Fruit fly (Drosophila melanogaster) whole organism, embryonic: ENCODE measurements around the gene cindr.

ENCODE experiments used
- B-H1 ChIP-seq: fragments of 200-800 bp; sonication (Bioruptor generic); IDR thresholded peaks from 3 replicates; pipeline ENCODE4 v1.3.6; 2022; ENCODE audit warnings: missing biosample characterization, missing genetic modification characterization
- Bdp1 ChIP-seq: fragments of 200-800 bp; sonication (Bioruptor generic); optimal IDR thresholded peaks from 3 replicates; lab custom pipeline; 2016; ENCODE audit warnings: missing biosample characterization, missing genetic modification characterization
- C15 ChIP-seq: fragments of 200-800 bp; sonication (Bioruptor generic); IDR thresholded peaks from 3 replicates; pipeline ENCODE4 v1.3.6; 2022; ENCODE audit warnings: missing biosample characterization, missing genetic modification characterization
- CG10147 ChIP-seq: fragments of 200-800 bp; sonication (Bioruptor generic); optimal IDR thresholded peaks from 2 replicates; lab custom pipeline; 2019; ENCODE audit warnings: missing biosample characterization, mild to moderate bottlenecking, missing genetic modification characterization, moderate library complexity
- CG10543 ChIP-seq: fragments of 200-800 bp; sonication (Bioruptor generic); optimal IDR thresholded peaks from 3 replicates; lab custom pipeline; 2017; ENCODE audit warnings: missing biosample characterization, mild to moderate bottlenecking, missing genetic modification characterization, moderate library complexity
- CG11456 ChIP-seq: fragments of 200-800 bp; sonication (Bioruptor generic); IDR thresholded peaks from 3 replicates; pipeline ENCODE4 v1.3.6; 2022; ENCODE audit warnings: missing biosample characterization, missing genetic modification characterization
- CG12071 ChIP-seq: fragments of 200-800 bp; sonication (Bioruptor generic); optimal IDR thresholded peaks from 3 replicates; lab custom pipeline; 2018; ENCODE audit warnings: missing biosample characterization, mild to moderate bottlenecking, missing genetic modification characterization
- CG12299 ChIP-seq: fragments of 200-800 bp; sonication (Bioruptor generic); optimal IDR thresholded peaks from 2 replicates; lab custom pipeline; 2018; ENCODE audit warnings: missing biosample characterization, mild to moderate bottlenecking, missing genetic modification characterization
- CG12391 ChIP-seq: fragments of 200-800 bp; sonication (Bioruptor generic); optimal IDR thresholded peaks from 3 replicates; lab custom pipeline; 2018; ENCODE audit warnings: missing biosample characterization, mild to moderate bottlenecking, missing genetic modification characterization, moderate library complexity
- CG13624 ChIP-seq: fragments of 200-800 bp; sonication (Bioruptor generic); optimal IDR thresholded peaks from 2 replicates; lab custom pipeline; 2016; ENCODE audit warnings: missing biosample characterization, missing genetic modification characterization
- CG14965 ChIP-seq: fragments of 200-800 bp; sonication (Bioruptor generic); optimal IDR thresholded peaks from 2 replicates; lab custom pipeline; 2016; ENCODE audit warnings: missing biosample characterization, missing genetic modification characterization, borderline replicate concordance
- CG15073 ChIP-seq: fragments of 200-800 bp; sonication (Bioruptor generic); optimal IDR thresholded peaks from 2 replicates; lab custom pipeline; 2016; ENCODE audit warnings: missing biosample characterization, missing genetic modification characterization
- CG18011 ChIP-seq: fragments of 200-800 bp; sonication (Bioruptor generic); optimal IDR thresholded peaks from 2 replicates; lab custom pipeline; 2017; ENCODE audit warnings: missing biosample characterization, missing genetic modification characterization, mild to moderate bottlenecking, moderate library complexity, missing genotype
- CG18599 ChIP-seq: fragments of 200-800 bp; sonication (Bioruptor generic); optimal IDR thresholded peaks from 3 replicates; lab custom pipeline; 2017; ENCODE audit warnings: missing biosample characterization, missing genetic modification characterization, mild to moderate bottlenecking, moderate library complexity, missing genetic modification reagents
- CG4360 ChIP-seq: fragments of 200-800 bp; sonication (Bioruptor generic); IDR thresholded peaks from 2 replicates; pipeline ENCODE4 v1.3.6; 2022; ENCODE audit warnings: missing biosample characterization, missing genetic modification characterization
- CG6689 ChIP-seq: fragments of 200-800 bp; sonication (Bioruptor generic); IDR thresholded peaks from 2 replicates; pipeline ENCODE4 v1.3.6; 2022; ENCODE audit warnings: missing biosample characterization, missing genetic modification characterization
- CG6765 ChIP-seq: fragments of 200-800 bp; sonication (Bioruptor generic); optimal IDR thresholded peaks from 3 replicates; lab custom pipeline; 2017; ENCODE audit warnings: missing biosample characterization, mild to moderate bottlenecking, missing genetic modification characterization
- CG7928 ChIP-seq: fragments of 200-800 bp; sonication (Bioruptor generic); optimal IDR thresholded peaks from 2 replicates; lab custom pipeline; 2017; ENCODE audit warnings: missing biosample characterization, mild to moderate bottlenecking, missing genetic modification characterization
- CG9727 ChIP-seq: fragments of 200-800 bp; sonication (Bioruptor generic); optimal IDR thresholded peaks from 3 replicates; lab custom pipeline; 2017; ENCODE audit warnings: missing biosample characterization, mild to moderate bottlenecking, missing genetic modification characterization
- CrebB ChIP-seq: fragments of 200-800 bp; sonication (Bioruptor generic); optimal IDR thresholded peaks from 3 replicates; lab custom pipeline; 2018; ENCODE audit warnings: missing biosample characterization, mild to moderate bottlenecking, missing genetic modification characterization
- D ChIP-seq, 2 experiments: fragments of 200-800 bp in 1 of 2; fragments of >200 bp in 1 of 2; sonication (Bioruptor generic) in 1 of 2; optimal IDR thresholded peaks; 2 replicates in 1 of 2; 3 replicates in 1 of 2; lab custom pipeline; 2017; ENCODE audit warnings: mild to moderate bottlenecking in 1 of 2, missing biosample characterization in 1 of 2, missing genetic modification characterization in 1 of 2, missing genetic modification reagents in 1 of 2
- Hand ChIP-seq: fragments of 200-800 bp; sonication (Bioruptor generic); optimal IDR thresholded peaks from 2 replicates; lab custom pipeline; 2017; ENCODE audit warnings: mild to moderate bottlenecking, missing biosample characterization, missing genetic modification reagents, missing genetic modification characterization
- Lim3 ChIP-seq: fragments of 200-800 bp; sonication (Bioruptor generic); IDR thresholded peaks from 2 replicates; pipeline ENCODE4 v1.3.6; 2022; ENCODE audit warnings: missing biosample characterization, missing genetic modification characterization
- MTF-1 ChIP-seq: fragments of 200-800 bp; sonication (Bioruptor generic); optimal IDR thresholded peaks from 2 replicates; lab custom pipeline; 2018; ENCODE audit warnings: missing biosample characterization, mild to moderate bottlenecking, missing genetic modification characterization, borderline replicate concordance
- Mes4 ChIP-seq: fragments of 200-800 bp; sonication (Bioruptor generic); optimal IDR thresholded peaks from 2 replicates; lab custom pipeline; 2016; ENCODE audit warnings: missing biosample characterization, missing genetic modification characterization
- Neu2 ChIP-seq: fragments of 200-800 bp; sonication (Bioruptor generic); optimal IDR thresholded peaks from 3 replicates; lab custom pipeline; 2016; ENCODE audit warnings: missing biosample characterization, missing genetic modification characterization, borderline replicate concordance
- Poxn ChIP-seq: fragments of 200-800 bp; sonication (Bioruptor generic); IDR thresholded peaks from 2 replicates; pipeline ENCODE4 v1.3.6; 2022; ENCODE audit warnings: missing biosample characterization, missing genetic modification characterization
- Ravus ChIP-seq: fragments of 200-800 bp; sonication (Bioruptor generic); IDR thresholded peaks from 2 replicates; pipeline ENCODE4 v1.3.6; 2022; ENCODE audit warnings: missing biosample characterization, missing genetic modification characterization
- Tbp ChIP-seq: fragments of >200 bp; optimal IDR thresholded peaks from 2 replicates; lab custom pipeline; 2018; ENCODE audit warnings: missing biosample characterization, missing genetic modification characterization
- crp ChIP-seq, 2 experiments: fragments of 200-800 bp; sonication (Bioruptor generic); optimal IDR thresholded peaks; 2 replicates in 1 of 2; 3 replicates in 1 of 2; lab custom pipeline; 2017; ENCODE audit warnings: missing biosample characterization in 2 of 2, missing genetic modification characterization in 2 of 2, mild to moderate bottlenecking in 1 of 2, moderate library complexity in 1 of 2
- dysf ChIP-seq: fragments of 200-800 bp; sonication (Bioruptor generic); IDR thresholded peaks from 3 replicates; pipeline ENCODE4 v1.3.6; 2022; ENCODE audit warnings: missing biosample characterization, missing genetic modification characterization
- fd96Cb ChIP-seq: fragments of 200-800 bp; sonication (Bioruptor generic); optimal IDR thresholded peaks from 2 replicates; lab custom pipeline; 2018; ENCODE audit warnings: missing biosample characterization, mild to moderate bottlenecking, missing genetic modification characterization, moderate library complexity
- gce ChIP-seq: fragments of 200-800 bp; sonication (Bioruptor generic); IDR thresholded peaks from 3 replicates; pipeline ENCODE4 v1.3.6; 2022; ENCODE audit warnings: missing biosample characterization, missing genetic modification characterization
- insv ChIP-seq, 2 experiments: fragments of 200-800 bp; sonication (Bioruptor generic); optimal IDR thresholded peaks; 3 replicates each; lab custom pipeline; 2016 to 2018; ENCODE audit warnings: missing biosample characterization in 2 of 2, missing genetic modification characterization in 2 of 2
- klu ChIP-seq: fragments of 200-800 bp; sonication (Bioruptor generic); IDR thresholded peaks from 2 replicates; pipeline ENCODE4 v1.3.6; 2022; ENCODE audit warnings: missing biosample characterization, missing genetic modification characterization
- mld ChIP-seq: fragments of 200-800 bp; sonication (Bioruptor generic); IDR thresholded peaks from 3 replicates; pipeline ENCODE4 v1.3.6; 2022; ENCODE audit warnings: missing biosample characterization, missing genetic modification characterization; ENCODE audit not compliant: partially characterized antibody
- nau ChIP-seq: fragments of 200-800 bp; sonication (Bioruptor generic); optimal IDR thresholded peaks from 3 replicates; lab custom pipeline; 2017; ENCODE audit warnings: missing biosample characterization, mild to moderate bottlenecking, missing genetic modification characterization, missing genetic modification reagents
- pb ChIP-seq: fragments of 200-800 bp; sonication (Bioruptor generic); optimal IDR thresholded peaks from 3 replicates; lab custom pipeline; 2016; ENCODE audit warnings: missing biosample characterization, missing genetic modification characterization
- pum ChIP-seq: fragments of 200-800 bp; sonication (Bioruptor generic); optimal IDR thresholded peaks from 2 replicates; lab custom pipeline; 2016; ENCODE audit warnings: missing biosample characterization, missing genetic modification characterization
- ranshi ChIP-seq: fragments of 200-800 bp; sonication (Bioruptor generic); IDR thresholded peaks from 2 replicates; pipeline ENCODE4 v1.3.6; 2022; ENCODE audit warnings: missing biosample characterization, missing genetic modification characterization
- sens ChIP-seq: fragments of 200-800 bp; sonication (Bioruptor generic); peaks from one replicate; lab custom pipeline; 2016; ENCODE audit warnings: missing biosample characterization, missing genetic modification characterization
- sens-2 ChIP-seq: fragments of 200-800 bp; sonication (Bioruptor generic); IDR thresholded peaks from 2 replicates; pipeline ENCODE4 v1.3.6; 2022; ENCODE audit warnings: missing biosample characterization, missing genetic modification characterization
- slou ChIP-seq: fragments of 200-800 bp; sonication (Bioruptor generic); optimal IDR thresholded peaks from 3 replicates; lab custom pipeline; 2016; ENCODE audit warnings: missing biosample characterization, missing genetic modification characterization
- sob ChIP-seq: fragments of 200-800 bp; sonication (Bioruptor generic); IDR thresholded peaks from 2 replicates; pipeline ENCODE4 v1.3.6; 2022; ENCODE audit warnings: missing biosample characterization, missing genetic modification characterization
- stc ChIP-seq: fragments of 200-800 bp; sonication (Bioruptor generic); IDR thresholded peaks from 2 replicates; pipeline ENCODE4 v1.3.6; 2022; ENCODE audit warnings: missing biosample characterization, missing genetic modification characterization
- sug ChIP-seq: fragments of 200-800 bp; optimal IDR thresholded peaks from 2 replicates; lab custom pipeline; 2019; ENCODE audit warnings: missing biosample characterization, mild to moderate bottlenecking, missing genetic modification characterization, moderate library complexity
- tio ChIP-seq: fragments of 200-800 bp; sonication (Bioruptor generic); optimal IDR thresholded peaks from 2 replicates; lab custom pipeline; 2017; ENCODE audit warnings: missing biosample characterization, missing genetic modification characterization, inconsistent platforms
- trem ChIP-seq: fragments of 200-800 bp; optimal IDR thresholded peaks from 3 replicates; lab custom pipeline; 2019; ENCODE audit warnings: missing biosample characterization, mild to moderate bottlenecking, missing genetic modification characterization, moderate library complexity
- tup ChIP-seq: fragments of 200-800 bp; sonication (Bioruptor generic); optimal IDR thresholded peaks from 2 replicates; lab custom pipeline; 2016; ENCODE audit warnings: missing biosample characterization, mild to moderate bottlenecking, missing genetic modification characterization, moderate library complexity
- zen ChIP-seq: fragments of 200-800 bp; sonication (Bioruptor generic); optimal IDR thresholded peaks from 3 replicates; lab custom pipeline; 2018; ENCODE audit warnings: missing biosample characterization, mild to moderate bottlenecking, missing genetic modification characterization, moderate library complexity

Gene cindr

dm6 chr3R:30817246-30817645 lies 8.8 kb downstream of the cindr start (continued):
- TF ChIP-seq D (optimal IDR thresholded peaks at IDR 0.05; lab: Kevin White, UChicago), result no peak
- TF ChIP-seq D (GFP tag; optimal IDR thresholded peaks at IDR 0.05; lab: Kevin White, UChicago), result peak; percentile 85
- TF ChIP-seq CG15073 (GFP tag; lab: Kevin White, UChicago), result peak; percentile 37
- TF ChIP-seq CG13624 (GFP tag; lab: Kevin White, UChicago), result peak; percentile 79
- peak; percentile 85 for TF ChIP-seq tio (GFP tag; lab: Kevin White, UChicago)
- TF ChIP-seq Neu2, result no peak
- TF ChIP-seq CG18011 (GFP tag; lab: Kevin White, UChicago), result peak; percentile 59
- TF ChIP-seq pum (GFP tag; lab: Kevin White, UChicago), result peak; percentile 71
- TF ChIP-seq sens-2 (GFP tag; lab: Robert Waterston, UW), result peak; percentile 86
- peak; percentile 74 for TF ChIP-seq Hand (GFP tag; lab: Kevin White, UChicago)
- peak in 1 of 2 experiments; percentile 19 for TF ChIP-seq insv (GFP tag; optimal IDR thresholded peaks at IDR 0.05; lab: Kevin White, UChicago)
- peak; percentile 86 for TF ChIP-seq CG18599 (GFP tag; lab: Kevin White, UChicago)
- TF ChIP-seq Mes4, result peak; percentile 79
- TF ChIP-seq CG9727, result peak; percentile 87
- TF ChIP-seq CG11456 (GFP tag; lab: Robert Waterston, UW), result peak; percentile 57; the same call in 2 of the 3 replicates
- peak; percentile 92 for TF ChIP-seq CG12391 (tag; lab: Kevin White, UChicago)
- peak; percentile 63; the same call in 2 of the 3 replicates for TF ChIP-seq C15 (GFP tag; lab: Robert Waterston, UW)
- TF ChIP-seq pb (GFP tag; lab: Kevin White, UChicago), result peak; percentile 45
- peak; percentile 53 for TF ChIP-seq CG12071
- TF ChIP-seq sug (tag; lab: Kevin White, UChicago), result peak; percentile 56
- TF ChIP-seq B-H1 (GFP tag; lab: Robert Waterston, UW), result peak; percentile 74; the same call in 2 of the 3 replicates
- TF ChIP-seq stc (GFP tag; lab: Robert Waterston, UW), result peak; percentile 68; the same call in 1 of the 2 replicates
- peak; percentile 68 for TF ChIP-seq sob
- TF ChIP-seq CG6689 (GFP tag; lab: Robert Waterston, UW), result peak; percentile 69
- TF ChIP-seq Tbp, result no peak
- peak; percentile 48; the same call in 1 of the 3 replicates for TF ChIP-seq gce (GFP tag; lab: Robert Waterston, UW)
- TF ChIP-seq MTF-1 (GFP tag; lab: Kevin White, UChicago), result peak; percentile 69
- no peak for TF ChIP-seq Lim3 (GFP tag; lab: Robert Waterston, UW)
- TF ChIP-seq klu (GFP tag; lab: Robert Waterston, UW), result no peak
- TF ChIP-seq slou (GFP tag; lab: Kevin White, UChicago), result peak; percentile 59
- peak; percentile 74 for TF ChIP-seq zen (tag; lab: Kevin White, UChicago)
- TF ChIP-seq trem (tag; lab: Kevin White, UChicago), result peak; percentile 81
- TF ChIP-seq mld (GFP tag; lab: Robert Waterston, UW), result no peak
- peak; percentile 46 for TF ChIP-seq nau (GFP tag; lab: Kevin White, UChicago)
- peak in 1 of 2 experiments; percentile 38 for TF ChIP-seq crp (GFP tag; optimal IDR thresholded peaks at IDR 0.05; lab: Kevin White, UChicago)
- TF ChIP-seq CG7928 (GFP tag; lab: Kevin White, UChicago), result no peak
- peak; percentile 70 for TF ChIP-seq Bdp1 (GFP tag; lab: Kevin White, UChicago)
- TF ChIP-seq fd96Cb (tag; lab: Kevin White, UChicago), result peak; percentile 85
- peak; percentile 56 for TF ChIP-seq CG6765 (GFP tag; lab: Kevin White, UChicago)
- peak; percentile 54; the same call in 1 of the 2 replicates for TF ChIP-seq ranshi (GFP tag; lab: Robert Waterston, UW)
- TF ChIP-seq CG14965, result peak; percentile 24
- TF ChIP-seq Ravus (GFP tag; lab: Robert Waterston, UW), result peak; percentile 42
- peak; percentile 11 for TF ChIP-seq CG10543 (GFP tag; lab: Kevin White, UChicago)
- TF ChIP-seq CrebB (tag; lab: Kevin White, UChicago), result peak; percentile 70
- no peak for TF ChIP-seq CG4360 (GFP tag; lab: Robert Waterston, UW)
- peak; percentile 81 for TF ChIP-seq dysf (GFP tag; lab: Robert Waterston, UW)
- TF ChIP-seq CG10147, result peak; percentile 59
- TF ChIP-seq Poxn (GFP tag; lab: Robert Waterston, UW), result no peak
- TF ChIP-seq tup (GFP tag; lab: Kevin White, UChicago), result peak; percentile 73
- TF ChIP-seq sens (GFP tag; lab: Kevin White, UChicago), result peak; percentile 98
- peak; percentile 81 for TF ChIP-seq CG12299 (tag; lab: Kevin White, UChicago)
